Fruit fly (Drosophila melanogaster): Measurements from ENCODE around the gene Hr39.

Hr39 gene

DNA sequence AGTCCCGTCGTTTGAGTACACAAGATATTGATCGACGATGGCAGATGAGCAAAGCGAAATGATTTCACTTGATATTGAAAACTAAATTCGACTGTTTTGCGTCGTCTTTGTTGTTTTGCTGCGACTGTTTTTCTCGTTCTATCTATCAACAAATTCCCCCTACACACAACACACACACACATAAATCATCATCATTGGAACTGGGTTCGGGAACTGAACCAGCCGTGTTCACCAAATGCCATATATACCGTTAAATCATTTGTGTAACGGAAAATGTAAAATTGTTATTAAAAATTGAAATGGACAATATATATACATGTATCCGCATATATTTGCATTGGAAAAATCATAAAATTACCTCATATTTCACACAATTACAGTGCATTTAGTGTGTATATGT is 16.7 kb upstream of the Hr39 start, which contains the start of gene Atg18b (continued):
- no peak for TF ChIP-seq phol (tag; optimal IDR thresholded peaks at IDR 0.05)
- TF ChIP-seq CG13894 (tag; optimal IDR thresholded peaks at IDR 0.05): no peak

DNA sequence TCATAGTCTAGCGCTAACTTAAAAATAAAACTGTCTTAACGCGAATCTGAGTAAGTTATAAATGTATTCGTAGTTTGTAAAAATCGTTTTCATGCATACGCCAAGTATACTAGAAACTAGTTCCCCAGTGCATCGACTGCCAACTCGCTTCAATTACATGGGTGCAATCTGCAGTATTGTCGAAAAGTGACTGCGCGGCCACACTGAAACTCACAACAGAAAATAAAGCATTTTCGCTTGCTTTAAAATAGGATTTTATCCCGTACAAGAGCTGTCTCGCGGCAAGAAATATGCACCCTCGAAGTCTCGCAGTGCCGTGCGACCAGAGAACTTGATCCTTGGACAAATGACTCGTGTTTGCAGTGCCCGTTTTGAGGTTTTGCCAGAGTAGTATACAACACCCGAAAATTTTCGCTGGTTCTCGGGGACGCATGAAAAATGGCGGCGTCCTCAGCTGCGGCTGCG is 15.9 kb upstream of the Hr39 start, which contains the start of gene CG8677:
CG8677 (plus strand) TSS at position 199 of the 465 bp plus-strand sequence.
- no peak for TF ChIP-seq D (optimal IDR thresholded peaks at IDR 0.05)
- TF ChIP-seq D (GFP tag; optimal IDR thresholded peaks at IDR 0.05): no peak
- no peak for TF ChIP-seq abd-A (tag; optimal IDR thresholded peaks at IDR 0.05)
- TF ChIP-seq pita (GFP tag; optimal IDR thresholded peaks at IDR 0.05): no peak
- TF ChIP-seq CG7745 (tag; optimal IDR thresholded peaks at IDR 0.05): no peak
- peak; percentile 69 for TF ChIP-seq YL-1 (GFP tag; optimal IDR thresholded peaks at IDR 0.05)
- no peak for TF ChIP-seq sug (tag; optimal IDR thresholded peaks at IDR 0.05)
- TF ChIP-seq Dref (GFP tag; IDR thresholded peaks at IDR 0.05): peak; percentile 32; the same call in 1 of the 2 replicates
- no peak for TF ChIP-seq CG6272 (GFP tag; IDR thresholded peaks at IDR 0.05)
- TF ChIP-seq ci (GFP tag; IDR thresholded peaks at IDR 0.05): no peak
- TF ChIP-seq zfh1 (GFP tag; IDR thresholded peaks at IDR 0.05): 0 out of 3 replicates have a peak, but pooled peaks have one; percentile 9
- TF ChIP-seq MESR4 (GFP tag; optimal IDR thresholded peaks at IDR 0.05): peak; percentile 93
- TF ChIP-seq Lhr (GFP tag; optimal IDR thresholded peaks at IDR 0.05): peak; percentile 84
- no peak for TF ChIP-seq ewg (GFP tag; optimal IDR thresholded peaks at IDR 0.05)
- TF ChIP-seq CG17829 (tag; optimal IDR thresholded peaks at IDR 0.05): peak; percentile 47
- TF ChIP-seq CG14860 (GFP tag; IDR thresholded peaks at IDR 0.05; ENCODE audit: partially characterized antibody): no peak
- no peak for TF ChIP-seq CG1233 (GFP tag; optimal IDR thresholded peaks at IDR 0.05)
- TF ChIP-seq peb (GFP tag; IDR thresholded peaks at IDR 0.05): no peak
- peak; percentile 85 for TF ChIP-seq pzg (GFP tag; optimal IDR thresholded peaks at IDR 0.05)
- TF ChIP-seq CG13287 (GFP tag; IDR thresholded peaks at IDR 0.05; ENCODE audit: partially characterized antibody): peak; percentile 30; the same call in 1 of the 2 replicates
- no peak for TF ChIP-seq en (GFP tag; optimal IDR thresholded peaks at IDR 0.05)
- no peak for TF ChIP-seq nau (GFP tag; optimal IDR thresholded peaks at IDR 0.05)
- peak; percentile 47 for TF ChIP-seq CG14710 (tag; optimal IDR thresholded peaks at IDR 0.05)
- 0 out of 2 replicates have a peak, but pooled peaks have one; percentile 13 for TF ChIP-seq ara (GFP tag; IDR thresholded peaks at IDR 0.05)
- TF ChIP-seq knrl (GFP tag; IDR thresholded peaks at IDR 0.05; ENCODE audit: partially characterized antibody): peak; percentile 17; the same call in 1 of the 3 replicates
- TF ChIP-seq tll (GFP tag; optimal IDR thresholded peaks at IDR 0.05): no peak
- peak; percentile 44; the same call in 1 of the 2 replicates for TF ChIP-seq CG32532 (GFP tag; IDR thresholded peaks at IDR 0.05)
- peak; percentile 12 for TF ChIP-seq CG13424 (tag; optimal IDR thresholded peaks at IDR 0.05)
- TF ChIP-seq HmgD (GFP tag; optimal IDR thresholded peaks at IDR 0.05): peak; percentile 22
- TF ChIP-seq CG31441 (GFP tag; IDR thresholded peaks at IDR 0.05): no peak
- no peak for TF ChIP-seq Nf-YA (GFP tag; IDR thresholded peaks at IDR 0.05)
- TF ChIP-seq CG34224 (GFP tag; IDR thresholded peaks at IDR 0.05; ENCODE audit: partially characterized antibody): no peak
- TF ChIP-seq Ets65A (GFP tag): peak; percentile 63
- peak; percentile 98 for TF ChIP-seq CG15514 (GFP tag; optimal IDR thresholded peaks at IDR 0.05)
- peak; percentile 90 for TF ChIP-seq phol (tag; optimal IDR thresholded peaks at IDR 0.05)
- TF ChIP-seq CG12391 (tag; optimal IDR thresholded peaks at IDR 0.05): peak; percentile 51
- peak; percentile 62 for TF ChIP-seq CG4617 (GFP tag; optimal IDR thresholded peaks at IDR 0.05; ENCODE audit: borderline replicate concordance)
- no peak for TF ChIP-seq CG5953 (GFP tag; IDR thresholded peaks at IDR 0.05)
- no peak for TF ChIP-seq CG6654 (GFP tag; optimal IDR thresholded peaks at IDR 0.05)
- peak; percentile 57 for TF ChIP-seq HmgZ (tag; optimal IDR thresholded peaks at IDR 0.05)
- no peak for TF ChIP-seq CG10147 (GFP tag; optimal IDR thresholded peaks at IDR 0.05)
- peak in 1 of 2 experiments; percentile 5 for TF ChIP-seq crp (GFP tag; optimal IDR thresholded peaks at IDR 0.05)
- TF ChIP-seq slbo (GFP tag; IDR thresholded peaks at IDR 0.05): peak; percentile 16; the same call in 1 of the 2 replicates
- TF ChIP-seq Dad (GFP tag; optimal IDR thresholded peaks at IDR 0.05): no peak
- peak; percentile 46; the same call in 1 of the 2 replicates for TF ChIP-seq amos (GFP tag; IDR thresholded peaks at IDR 0.05; ENCODE audit: partially characterized antibody)
- TF ChIP-seq Blimp-1 (GFP tag; optimal IDR thresholded peaks at IDR 0.05): no peak
